Worm (Caenorhabditis elegans) whole organism, young adult: ENCODE results near the gene ztf-1.

Experiments
- D2030.7 ChIP-seq: fragments of 200-800 bp; sonication (Bioruptor generic); IDR thresholded peaks from 2 replicates; pipeline ENCODE4 v1.3.6; 2022; ENCODE audit warnings: missing genetic modification reagents, missing genetic modification characterization, missing compliant biosample characterization
- F55B11.4 ChIP-seq: sonication (generic microtip); optimal IDR thresholded peaks from 2 replicates; lab custom pipeline; 2016; ENCODE audit warnings: missing compliant biosample characterization, missing genetic modification characterization, borderline replicate concordance; ENCODE audit not compliant: insufficient read depth
- F57C9.4 ChIP-seq: sonication (generic microtip); optimal IDR thresholded peaks from 2 replicates; lab custom pipeline; 2017; ENCODE audit warnings: mild to moderate bottlenecking, missing genetic modification characterization, missing compliant biosample characterization
- T07F8.4 ChIP-seq: sonication (generic microtip); optimal IDR thresholded peaks from 2 replicates; lab custom pipeline; 2016; ENCODE audit warnings: mild to moderate bottlenecking, missing genetic modification characterization, moderate library complexity, missing compliant biosample characterization
- Y53G8AR.9 ChIP-seq: fragments of 200-800 bp; sonication (Bioruptor generic); conservative IDR thresholded peaks from 2 replicates; pipeline ENCODE4 v1.3.6; 2022; ENCODE audit warnings: missing genetic modification reagents, missing genetic modification characterization, missing compliant biosample characterization
- Y79H2A.3 ChIP-seq: fragments of 200-800 bp; sonication (Bioruptor generic); conservative IDR thresholded peaks from 2 replicates; pipeline ENCODE4 v1.3.6; 2022; ENCODE audit warnings: missing genetic modification reagents, missing genetic modification characterization, missing compliant biosample characterization
- Y95B8A.8 ChIP-seq: fragments of 200-800 bp; sonication (Bioruptor generic); IDR thresholded peaks from 2 replicates; pipeline ENCODE4 v1.3.6; 2022; ENCODE audit warnings: missing genetic modification reagents, missing genetic modification characterization, missing compliant biosample characterization
- ZK185.1 ChIP-seq: sonication (generic microtip); optimal IDR thresholded peaks from 2 replicates; lab custom pipeline; 2016; ENCODE audit warnings: mild to moderate bottlenecking, missing genetic modification characterization, missing compliant biosample characterization; ENCODE audit not compliant: poor library complexity, severe bottlenecking
- aptf-2 ChIP-seq: fragments of 200-800 bp; sonication (Bioruptor generic); conservative IDR thresholded peaks from 2 replicates; pipeline ENCODE4 v1.3.6; 2022; ENCODE audit warnings: missing genetic modification reagents, missing genetic modification characterization, missing compliant biosample characterization
- attf-3 ChIP-seq: fragments of 200-800 bp; sonication (Bioruptor generic); conservative IDR thresholded peaks from 2 replicates; pipeline ENCODE4 v1.3.6; 2022; ENCODE audit warnings: missing genetic modification reagents, missing genetic modification characterization, missing compliant biosample characterization
- ccch-3 ChIP-seq: fragments of 200-800 bp; sonication (Bioruptor generic); optimal IDR thresholded peaks from 2 replicates; lab custom pipeline; 2018; ENCODE audit warnings: mild to moderate bottlenecking, missing genetic modification characterization, missing compliant biosample characterization
- cebp-1 ChIP-seq, 2 experiments: fragments of 200-800 bp in 1 of 2; sonication (Bioruptor generic) in 1 of 2; sonication (generic microtip) in 1 of 2; IDR thresholded peaks in 1 of 2; optimal IDR thresholded peaks in 1 of 2; 2 replicates each; pipeline versions ENCODE4 v1.3.6 to Lab custom; 2017 to 2022; ENCODE audit warnings: missing compliant biosample characterization in 2 of 2, missing genetic modification characterization in 2 of 2, mild to moderate bottlenecking in 1 of 2, missing genetic modification reagents in 1 of 2, moderate library complexity in 1 of 2
- ceh-100 ChIP-seq: fragments of 200-800 bp; sonication (Bioruptor generic); IDR thresholded peaks from 2 replicates; pipeline ENCODE4 v1.3.6; 2022; ENCODE audit warnings: missing genetic modification reagents, missing genetic modification characterization, missing compliant biosample characterization
- ceh-27 ChIP-seq: fragments of 200-800 bp; sonication (Bioruptor generic); optimal IDR thresholded peaks from 2 replicates; lab custom pipeline; 2018; ENCODE audit warnings: mild to moderate bottlenecking, missing genetic modification characterization, moderate library complexity, missing compliant biosample characterization
- ceh-91 ChIP-seq: fragments of 200-800 bp; sonication (Bioruptor generic); IDR thresholded peaks from 2 replicates; pipeline ENCODE4 v1.3.6; 2022; ENCODE audit warnings: missing genetic modification reagents, missing genetic modification characterization, missing compliant biosample characterization
- dpl-1 ChIP-seq: fragments of 150-350 bp; optimal IDR thresholded peaks from 2 replicates; lab custom pipeline; 2014; ENCODE audit warnings: missing biosample characterization, missing genetic modification reagents, missing genetic modification characterization
- efl-1 ChIP-seq: fragments of 150-350 bp; optimal IDR thresholded peaks from 2 replicates; lab custom pipeline; 2014; ENCODE audit warnings: missing biosample characterization, missing genetic modification reagents, missing genetic modification characterization
- ets-4 ChIP-seq: fragments of 200-800 bp; sonication (Bioruptor generic); optimal IDR thresholded peaks from 2 replicates; lab custom pipeline; 2018; ENCODE audit warnings: mild to moderate bottlenecking, missing genetic modification characterization, missing compliant biosample characterization
- him-1 ChIP-seq: sonication (generic microtip); optimal IDR thresholded peaks from 2 replicates; lab custom pipeline; 2016; ENCODE audit warnings: missing genotype, missing genetic modification reagents, missing genetic modification characterization, missing compliant biosample characterization
- lin-26 ChIP-seq: fragments of 200-800 bp; sonication (Bioruptor generic); IDR thresholded peaks from 2 replicates; pipeline ENCODE4 v1.3.6; 2022; ENCODE audit warnings: missing genetic modification reagents, missing genetic modification characterization, missing compliant biosample characterization
- lin-35 ChIP-seq, 3 experiments: fragments of 150-350 bp in 2 of 3; sonication (generic microtip) in 1 of 3; optimal IDR thresholded peaks; 2 replicates each; lab custom pipeline; 2014 to 2018; ENCODE audit warnings: missing biosample characterization in 3 of 3, missing genetic modification characterization in 3 of 3, missing genetic modification reagents in 3 of 3
- lsy-27 ChIP-seq: sonication (generic microtip); optimal IDR thresholded peaks from 2 replicates; lab custom pipeline; 2017; ENCODE audit warnings: missing genetic modification characterization, mild to moderate bottlenecking, missing compliant biosample characterization, antibody characterized with exemption, missing genotype, borderline replicate concordance; ENCODE audit not compliant: insufficient read depth
- madf-10 ChIP-seq: sonication (generic microtip); optimal IDR thresholded peaks from 2 replicates; lab custom pipeline; 2016; ENCODE audit warnings: mild to moderate bottlenecking, missing genetic modification characterization, missing compliant biosample characterization
- madf-3 ChIP-seq: fragments of 200-800 bp; sonication (Bioruptor generic); IDR thresholded peaks from 2 replicates; pipeline ENCODE4 v1.3.6; 2022; ENCODE audit warnings: missing genetic modification reagents, missing genetic modification characterization, missing compliant biosample characterization
- madf-6 ChIP-seq: fragments of 200-800 bp; sonication (Bioruptor generic); IDR thresholded peaks from 2 replicates; pipeline ENCODE4 v1.3.6; 2022; ENCODE audit warnings: missing genetic modification reagents, missing genetic modification characterization, missing compliant biosample characterization
- mes-4 ChIP-seq: sonication (generic microtip); optimal IDR thresholded peaks from 2 replicates; lab custom pipeline; 2016; ENCODE audit warnings: missing genotype, missing genetic modification characterization, missing compliant biosample characterization
- mxl-1 ChIP-seq: sonication (generic microtip); optimal IDR thresholded peaks from 2 replicates; lab custom pipeline; 2016; ENCODE audit warnings: missing genetic modification characterization, missing compliant biosample characterization
- nfya-2 ChIP-seq: fragments of 200-800 bp; sonication (Bioruptor generic); IDR thresholded peaks from 2 replicates; pipeline ENCODE4 v1.3.6; 2022; ENCODE audit warnings: missing genetic modification reagents, missing genetic modification characterization, missing compliant biosample characterization
- nfyb-1 ChIP-seq: fragments of 200-800 bp; sonication (Bioruptor generic); IDR thresholded peaks from 2 replicates; pipeline ENCODE4 v1.3.6; 2022; ENCODE audit warnings: missing genetic modification reagents, missing genetic modification characterization, missing compliant biosample characterization
- nhr-179 ChIP-seq: sonication (generic microtip); optimal IDR thresholded peaks from 2 replicates; lab custom pipeline; 2016; ENCODE audit warnings: mild to moderate bottlenecking, missing genetic modification characterization, missing compliant biosample characterization
- nhr-27 ChIP-seq: fragments of 200-800 bp; sonication (Bioruptor generic); optimal IDR thresholded peaks from 2 replicates; lab custom pipeline; 2018; ENCODE audit warnings: mild to moderate bottlenecking, missing genetic modification characterization, moderate library complexity, missing compliant biosample characterization
- pbrm-1 ChIP-seq: fragments of 200-800 bp; sonication (Bioruptor generic); IDR thresholded peaks from 2 replicates; pipeline ENCODE4 v1.3.6; 2022; ENCODE audit warnings: missing genetic modification reagents, missing genetic modification characterization, missing compliant biosample characterization
- rcor-1 ChIP-seq: fragments of 200-800 bp; sonication (Bioruptor generic); IDR thresholded peaks from 2 replicates; pipeline ENCODE4 v1.3.6; 2022; ENCODE audit warnings: missing genetic modification reagents, missing genetic modification characterization, missing compliant biosample characterization
- rec-8 ChIP-seq, 2 experiments: sonication (generic microtip); optimal IDR thresholded peaks; 2 replicates each; lab custom pipeline; 2016; ENCODE audit warnings: mild to moderate bottlenecking in 2 of 2, missing genetic modification characterization in 2 of 2, missing genetic modification reagents in 2 of 2, missing genotype in 2 of 2, missing biosample characterization in 1 of 2, missing compliant biosample characterization in 1 of 2, moderate library complexity in 1 of 2
- sea-2 ChIP-seq: fragments of 200-800 bp; sonication (Bioruptor generic); IDR thresholded peaks from 2 replicates; pipeline ENCODE4 v1.3.6; 2022; ENCODE audit warnings: missing genetic modification characterization, missing compliant biosample characterization
- snpc-1.3 ChIP-seq: sonication (generic microtip); optimal IDR thresholded peaks from 2 replicates; lab custom pipeline; 2017; ENCODE audit warnings: missing genetic modification characterization, mild to moderate bottlenecking, missing compliant biosample characterization, antibody characterized with exemption, moderate library complexity, missing genotype, missing genetic modification reagents; ENCODE audit not compliant: insufficient read depth
- somi-1 ChIP-seq: fragments of 200-800 bp; sonication (Bioruptor generic); optimal IDR thresholded peaks from 2 replicates; lab custom pipeline; 2018; ENCODE audit warnings: mild to moderate bottlenecking, missing genetic modification characterization, missing compliant biosample characterization
- sptf-2 ChIP-seq: fragments of 200-800 bp; sonication (Bioruptor generic); optimal IDR thresholded peaks from 2 replicates; lab custom pipeline; 2018; ENCODE audit warnings: mild to moderate bottlenecking, missing genetic modification characterization, missing compliant biosample characterization
- tbp1 ChIP-seq: fragments of 200-800 bp; sonication (Bioruptor generic); optimal IDR thresholded peaks from 2 replicates; lab custom pipeline; 2018; ENCODE audit warnings: mild to moderate bottlenecking, missing genetic modification characterization, missing compliant biosample characterization
- xnd-1 ChIP-seq: sonication (generic microtip); optimal IDR thresholded peaks from 2 replicates; lab custom pipeline; 2016; ENCODE audit warnings: missing genotype, missing genetic modification reagents, missing genetic modification characterization, missing compliant biosample characterization
- zfh-2 ChIP-seq: fragments of 200-800 bp; sonication (Bioruptor generic); conservative IDR thresholded peaks from 2 replicates; pipeline ENCODE4 v1.3.6; 2022; ENCODE audit warnings: missing genetic modification reagents, missing genetic modification characterization, missing compliant biosample characterization
- ztf-22 ChIP-seq: fragments of 200-800 bp; sonication (Bioruptor generic); optimal IDR thresholded peaks from 2 replicates; lab custom pipeline; 2018; ENCODE audit warnings: mild to moderate bottlenecking, missing genetic modification characterization, moderate library complexity, missing compliant biosample characterization

Gene ztf-1

DNA sequence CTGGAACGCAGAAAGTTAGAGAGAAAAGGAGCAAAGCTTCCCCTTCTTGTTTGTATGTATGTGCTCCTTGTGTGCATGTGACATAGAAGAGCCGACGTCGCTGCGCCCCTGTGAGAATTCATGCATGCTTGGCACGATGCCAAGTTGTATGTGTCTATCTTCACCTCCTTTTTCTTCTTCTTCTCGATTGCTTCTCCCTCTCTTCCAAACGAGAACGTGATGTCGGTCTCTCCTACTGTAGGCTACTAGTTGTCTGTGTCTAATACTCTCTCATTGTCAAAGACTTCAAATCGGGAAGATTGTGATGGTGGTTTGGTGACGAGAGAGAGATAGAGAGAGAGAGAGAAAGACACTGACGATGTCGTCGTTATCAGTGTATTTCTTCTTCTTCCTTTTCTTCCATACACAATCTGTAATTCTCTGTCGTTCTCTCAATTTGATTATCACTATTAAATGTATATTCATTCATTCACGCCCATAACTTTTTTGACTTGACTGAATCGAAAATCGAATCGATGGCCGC lies 5.1 kb upstream of the ztf-1 start (continued):
- TF ChIP-seq ztf-22 (GFP tag; lab: Kevin White, UChicago): peak; percentile 81
- TF ChIP-seq sptf-2 (GFP tag; lab: Kevin White, UChicago): no peak
- TF ChIP-seq Y53G8AR.9: no peak
- TF ChIP-seq nhr-27 (tag; lab: Kevin White, UChicago): no peak
- no peak for TF ChIP-seq madf-6 (GFP tag; lab: Robert Waterston, UW)
- no peak for TF ChIP-seq lsy-27 (tag; lab: Kevin White, UChicago)
- 0 out of 2 replicates have a peak, but pooled peaks have one; percentile 68 for TF ChIP-seq nfyb-1 (GFP tag; lab: Robert Waterston, UW)
- no peak for TF ChIP-seq ceh-91 (GFP tag; lab: Robert Waterston, UW)
- TF ChIP-seq, all 124 proteins: peak for 41

DNA sequence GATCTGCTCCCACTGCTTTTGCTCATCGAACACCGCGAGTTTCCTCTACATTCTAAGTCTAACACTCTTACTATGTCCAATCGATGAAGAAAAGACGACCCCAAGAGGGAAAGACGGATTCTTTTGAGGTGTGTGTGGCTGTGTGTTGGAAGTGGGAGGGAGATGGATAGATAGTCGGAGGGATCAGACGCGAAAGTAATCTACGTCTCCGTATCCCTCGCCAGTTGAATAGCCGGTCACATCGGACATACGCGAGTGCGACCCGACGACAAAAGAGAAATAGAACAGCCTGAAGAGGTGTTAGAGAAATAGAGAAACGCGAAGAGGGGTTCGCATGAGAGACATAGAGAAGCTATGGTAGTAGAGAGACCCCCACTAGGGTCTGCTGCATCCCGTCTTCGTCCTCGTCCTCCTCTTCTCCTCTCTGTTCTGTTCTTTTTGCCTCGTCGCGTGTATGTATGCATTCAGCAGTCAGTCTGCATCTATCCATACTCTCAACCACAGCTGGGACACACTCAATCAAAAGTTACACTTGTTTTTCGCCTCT lies 3.5 kb upstream of the ztf-1 start:
- TF ChIP-seq madf-3 (GFP tag; lab: Robert Waterston, UW): no peak
- peak; percentile 89 for TF ChIP-seq nfyb-1 (GFP tag; lab: Robert Waterston, UW)
- peak; percentile 62 for TF ChIP-seq tbp1 (GFP tag; lab: Kevin White, UChicago)
- TF ChIP-seq cebp-1 (GFP tag; IDR thresholded peaks at IDR 0.05; lab: Robert Waterston, UW): peak; percentile 25; the same call in 1 of the 2 replicates
- TF ChIP-seq cebp-1 (tag; optimal IDR thresholded peaks at IDR 0.05; lab: Kevin White, UChicago): peak; percentile 88
- no peak for TF ChIP-seq sea-2 (GFP tag; lab: Robert Waterston, UW)
- TF ChIP-seq aptf-2 (GFP tag; lab: Robert Waterston, UW): 0 out of 2 replicates have a peak, but pooled peaks have one; percentile 59
- no peak for TF ChIP-seq mxl-1
- no peak for TF ChIP-seq attf-3 (GFP tag; lab: Robert Waterston, UW)
- TF ChIP-seq D2030.7 (GFP tag; lab: Robert Waterston, UW): peak; percentile 38
- TF ChIP-seq ceh-27 (GFP tag; lab: Kevin White, UChicago): peak; percentile 93
- TF ChIP-seq somi-1 (GFP tag; lab: Kevin White, UChicago): peak; percentile 96
- peak; percentile 71; the same call in 1 of the 2 replicates for TF ChIP-seq pbrm-1 (GFP tag; lab: Robert Waterston, UW)
- no peak for TF ChIP-seq ceh-91 (GFP tag; lab: Robert Waterston, UW)
- TF ChIP-seq sptf-2 (GFP tag; lab: Kevin White, UChicago): no peak
- peak; percentile 91 for TF ChIP-seq ZK185.1 (tag; lab: Kevin White, UChicago)
- TF ChIP-seq nhr-179 (tag; lab: Kevin White, UChicago): no peak
- peak; percentile 23; the same call in 1 of the 2 replicates for TF ChIP-seq ceh-100
- TF ChIP-seq xnd-1: no peak
- TF ChIP-seq mes-4: no peak
- no peak for TF ChIP-seq F57C9.4 (tag; lab: Kevin White, UChicago)
- TF ChIP-seq dpl-1: peak; percentile 6
- TF ChIP-seq ets-4 (GFP tag; lab: Kevin White, UChicago): peak; percentile 61
- peak in 1 of 2 experiments; percentile 5 for TF ChIP-seq rec-8 (tag; optimal IDR thresholded peaks at IDR 0.05; lab: Kevin White, UChicago)
- no peak for TF ChIP-seq F55B11.4 (tag; lab: Kevin White, UChicago)
- no peak for TF ChIP-seq nfya-2 (GFP tag; lab: Robert Waterston, UW)
- no peak for TF ChIP-seq him-1 (tag; lab: Kevin White, UChicago)
- no peak for TF ChIP-seq ccch-3 (GFP tag; lab: Kevin White, UChicago)
- no peak for TF ChIP-seq Y79H2A.3 (GFP tag; lab: Robert Waterston, UW)
- peak; percentile 71; the same call in 1 of the 2 replicates for TF ChIP-seq lin-26 (GFP tag; lab: Robert Waterston, UW)
- TF ChIP-seq rcor-1 (GFP tag; lab: Robert Waterston, UW): peak; percentile 66
- no peak for TF ChIP-seq efl-1 (GFP tag; lab: Kevin White, UChicago)
- 0 out of 2 replicates have a peak, but pooled peaks have one; percentile 34 for TF ChIP-seq Y95B8A.8 (GFP tag; lab: Robert Waterston, UW)
- TF ChIP-seq zfh-2 (GFP tag; lab: Robert Waterston, UW): peak; percentile 99
- peak; percentile 28 for TF ChIP-seq T07F8.4
- peak in 2 of 3 experiments; percentile 38 to 84 for TF ChIP-seq lin-35 (GFP tag; optimal IDR thresholded peaks at IDR 0.05; lab: Kevin White, UChicago)
- TF ChIP-seq snpc-1.3 (tag; lab: Kevin White, UChicago): peak; percentile 49
- TF ChIP-seq madf-10 (tag; lab: Kevin White, UChicago): peak; percentile 67
